Fruit fly (Drosophila melanogaster): ENCODE data around the gene CG44774.

Gene CG44774

dm6 chrX:4906573-4906972 lies 31.3 kb downstream of the CG44774 start, which contains the start of gene CG6927 (continued):
- TF ChIP-seq CHES-1-like (GFP tag; optimal IDR thresholded peaks at IDR 0.05) = no peak
- TF ChIP-seq tna (GFP tag; IDR thresholded peaks at IDR 0.05; ENCODE audit: partially characterized antibody) = no peak
- TF ChIP-seq Neu2 (GFP tag; optimal IDR thresholded peaks at IDR 0.05; ENCODE audit: borderline replicate concordance) = no peak
- no peak for TF ChIP-seq dm (GFP tag; optimal IDR thresholded peaks at IDR 0.05)
- peak; percentile 90 for TF ChIP-seq Rfx (GFP tag; IDR thresholded peaks at IDR 0.05)
- no peak for TF ChIP-seq ash1 (GFP tag; optimal IDR thresholded peaks at IDR 0.05)
- TF ChIP-seq rib (GFP tag; IDR thresholded peaks at IDR 0.05) = peak; percentile 47; the same call in 1 of the 2 replicates
- TF ChIP-seq trh (GFP tag; optimal IDR thresholded peaks at IDR 0.05) = peak; percentile 70
- TF ChIP-seq Fer1 (GFP tag; optimal IDR thresholded peaks at IDR 0.05) = peak; percentile 41
- peak; percentile 60 for TF ChIP-seq wdn (GFP tag; IDR thresholded peaks at IDR 0.05)
- peak; percentile 54 for TF ChIP-seq CG4360 (GFP tag; IDR thresholded peaks at IDR 0.05)
- no peak for TF ChIP-seq prd (optimal IDR thresholded peaks at IDR 0.05)
- TF ChIP-seq prd (GFP tag; IDR thresholded peaks at IDR 0.05) = peak; percentile 94
- TF ChIP-seq CTCF (GFP tag; optimal IDR thresholded peaks at IDR 0.05) = no peak
- TF ChIP-seq emc (GFP tag; optimal IDR thresholded peaks at IDR 0.05) = no peak
- TF ChIP-seq CG8924 (tag; optimal IDR thresholded peaks at IDR 0.05) = peak; percentile 54
- peak; percentile 69 for TF ChIP-seq pum (GFP tag; optimal IDR thresholded peaks at IDR 0.05)
- no peak for TF ChIP-seq sd (tag; optimal IDR thresholded peaks at IDR 0.05)
- TF ChIP-seq GATAe (GFP tag; conservative IDR thresholded peaks at IDR 0.05) = peak; percentile 64
- peak; percentile 94 for TF ChIP-seq sens (GFP tag)
- TF ChIP-seq ftz-f1 (GFP tag; optimal IDR thresholded peaks at IDR 0.05) = no peak
- TF ChIP-seq CG1603 (tag; optimal IDR thresholded peaks at IDR 0.05) = peak; percentile 69
- no peak for TF ChIP-seq exex (tag; optimal IDR thresholded peaks at IDR 0.05)
- TF ChIP-seq bowl (GFP tag; IDR thresholded peaks at IDR 0.05) = peak; percentile 69; the same call in 1 of the 2 replicates
- no peak for TF ChIP-seq usp (GFP tag; optimal IDR thresholded peaks at IDR 0.05)
- no peak for TF ChIP-seq BtbVII (GFP tag; optimal IDR thresholded peaks at IDR 0.05)
- no peak for TF ChIP-seq CG3163 (GFP tag; optimal IDR thresholded peaks at IDR 0.05)
- peak; percentile 65 for TF ChIP-seq CG1602 (GFP tag; optimal IDR thresholded peaks at IDR 0.05)
- no peak for TF ChIP-seq Doc2 (GFP tag; IDR thresholded peaks at IDR 0.05)
- peak; percentile 91 for TF ChIP-seq esg (GFP tag; conservative IDR thresholded peaks at IDR 0.05)
- no peak for TF ChIP-seq CG3838 (GFP tag; optimal IDR thresholded peaks at IDR 0.05)
- peak; percentile 52 for TF ChIP-seq Chrac-16 (GFP tag; optimal IDR thresholded peaks at IDR 0.05)
- TF ChIP-seq crol (GFP tag; IDR thresholded peaks at IDR 0.05) = peak; percentile 62
- TF ChIP-seq sc (optimal IDR thresholded peaks at IDR 0.05) = no peak
- no peak for TF ChIP-seq sc (GFP tag; optimal IDR thresholded peaks at IDR 0.05)
- TF ChIP-seq cad (GFP tag; optimal IDR thresholded peaks at IDR 0.05) = no peak
- TF ChIP-seq sim (GFP tag; IDR thresholded peaks at IDR 0.05) = peak; percentile 67
- TF ChIP-seq tin (GFP tag; optimal IDR thresholded peaks at IDR 0.05) = no peak
- no peak for TF ChIP-seq CG3995 (GFP tag; optimal IDR thresholded peaks at IDR 0.05)
- peak; percentile 13 for TF ChIP-seq CG10462 (GFP tag; optimal IDR thresholded peaks at IDR 0.05)
- TF ChIP-seq CG4617 (GFP tag; optimal IDR thresholded peaks at IDR 0.05; ENCODE audit: borderline replicate concordance) = no peak
- TF ChIP-seq HmgD (GFP tag; optimal IDR thresholded peaks at IDR 0.05) = no peak
- peak; percentile 95 for TF ChIP-seq CG9932 (GFP tag; IDR thresholded peaks at IDR 0.05)
- peak; percentile 41 for TF ChIP-seq CG2120 (GFP tag; optimal IDR thresholded peaks at IDR 0.05)
- peak; percentile 55 for TF ChIP-seq CG14710 (tag; optimal IDR thresholded peaks at IDR 0.05)
- TF ChIP-seq Usf (GFP tag; optimal IDR thresholded peaks at IDR 0.05) = peak; percentile 1
- no peak for TF ChIP-seq CG5180 (GFP tag; optimal IDR thresholded peaks at IDR 0.05)
- TF ChIP-seq CG3281 (GFP tag; optimal IDR thresholded peaks at IDR 0.05) = peak; percentile 35
- TF ChIP-seq croc (GFP tag; conservative IDR thresholded peaks at IDR 0.05) = peak; percentile 71
- TF ChIP-seq Optix (GFP tag; IDR thresholded peaks at IDR 0.05) = peak; percentile 64; the same call in 2 of the 3 replicates
- peak; percentile 93 for TF ChIP-seq CG17328 (GFP tag; IDR thresholded peaks at IDR 0.05)
- peak; percentile 43 for TF ChIP-seq CG13775 (GFP tag; optimal IDR thresholded peaks at IDR 0.05)
- TF ChIP-seq CG11695 (GFP tag; IDR thresholded peaks at IDR 0.05) = peak; percentile 87
- TF ChIP-seq luna (GFP tag; optimal IDR thresholded peaks at IDR 0.05) = no peak
